Worm (Caenorhabditis elegans): ENCODE results near the gene F39C12.1.

DNA sequence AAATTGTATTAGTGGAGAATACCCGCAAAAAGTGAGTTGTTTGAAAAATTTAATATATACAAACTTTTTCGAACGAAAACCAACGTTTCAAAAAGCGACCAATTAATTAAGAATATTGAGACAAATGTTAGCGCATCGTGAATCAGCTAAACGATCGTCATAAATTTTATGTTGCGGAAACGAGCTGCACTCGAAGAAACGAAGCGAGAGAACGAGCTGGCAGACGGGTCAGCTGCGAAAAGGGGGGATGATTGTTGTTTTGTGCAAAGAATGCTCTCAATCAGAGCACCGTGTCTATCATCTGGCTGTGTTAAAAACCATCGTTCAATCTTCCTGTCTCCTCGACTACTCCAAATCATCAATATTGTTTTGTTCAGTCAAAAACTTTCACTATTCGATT, 49.1 kb downstream of the F39C12.1 start:
- TF ChIP-seq Y105C5A.15 (GFP tag; IDR thresholded peaks at IDR 0.05) (no peak), nhr-11 (tag; optimal IDR thresholded peaks at IDR 0.05) (no peak), pha-4 (GFP tag; IDR thresholded peaks at IDR 0.05) (no peak), pha-4 (tag; optimal IDR thresholded peaks at IDR 0.05) (no peak), skn-1 (tag; optimal IDR thresholded peaks at IDR 0.05) (no peak), nhr-76 (tag; optimal IDR thresholded peaks at IDR 0.05) (no peak), egl-27 (tag; optimal IDR thresholded peaks at IDR 0.05) (no peak), fkh-10 (GFP tag; optimal IDR thresholded peaks at IDR 0.05) (no peak), duxl-1 (tag; optimal IDR thresholded peaks at IDR 0.05; ENCODE audit: poor library complexity) (no peak), ama-1 (optimal IDR thresholded peaks at IDR 0.05) (no peak), lin-13 (GFP tag; optimal IDR thresholded peaks at IDR 0.05) (no peak), zip-2 (tag; optimal IDR thresholded peaks at IDR 0.05) (no peak), unc-62 (GFP tag; optimal IDR thresholded peaks at IDR 0.05 in 1 of 2) (peak in 1 of 2 experiments; percentile 92), unc-62 (tag; optimal IDR thresholded peaks at IDR 0.05) (no peak), aly-2 (tag; optimal IDR thresholded peaks at IDR 0.05) (no peak), daf-12 (tag; optimal IDR thresholded peaks at IDR 0.05) (no peak)

All from whole organism, L4 larva.